Fruit fly (Drosophila melanogaster) whole organism, embryonic: ENCODE results near the gene IscU.

Experiments
- CG11695 ChIP-seq: fragments of 200-800 bp; sonication (Bioruptor generic); IDR thresholded peaks from 3 replicates; pipeline ENCODE4 v1.3.6; 2022; ENCODE audit warnings: missing biosample characterization, missing genetic modification characterization
- CG12236 ChIP-seq: fragments of 200-800 bp; sonication (Bioruptor generic); optimal IDR thresholded peaks from 2 replicates; lab custom pipeline; 2016; ENCODE audit warnings: missing biosample characterization, missing genetic modification characterization
- CG12744 ChIP-seq: fragments of 200-800 bp; sonication (Bioruptor generic); optimal IDR thresholded peaks from 2 replicates; lab custom pipeline; 2016; ENCODE audit warnings: missing biosample characterization, missing genetic modification characterization
- CG1647 ChIP-seq: fragments of 200-800 bp; sonication (Bioruptor generic); optimal IDR thresholded peaks from 3 replicates; lab custom pipeline; 2016; ENCODE audit warnings: missing biosample characterization, missing genetic modification characterization
- CG16779 ChIP-seq: fragments of 200-800 bp; sonication (Bioruptor generic); IDR thresholded peaks from 2 replicates; pipeline ENCODE4 v1.3.6; 2022; ENCODE audit warnings: missing biosample characterization, missing genetic modification characterization
- CG17328 ChIP-seq: fragments of 200-800 bp; sonication (Bioruptor generic); IDR thresholded peaks from 2 replicates; pipeline ENCODE4 v1.3.6; 2022; ENCODE audit warnings: missing biosample characterization, missing genetic modification characterization
- CG17802 ChIP-seq: fragments of 200-800 bp; sonication (Bioruptor generic); optimal IDR thresholded peaks from 2 replicates; lab custom pipeline; 2018; ENCODE audit warnings: missing biosample characterization, mild to moderate bottlenecking, missing genetic modification characterization, moderate library complexity
- CG18011 ChIP-seq: fragments of 200-800 bp; sonication (Bioruptor generic); optimal IDR thresholded peaks from 2 replicates; lab custom pipeline; 2017; ENCODE audit warnings: missing biosample characterization, missing genetic modification characterization, mild to moderate bottlenecking, moderate library complexity, missing genotype
- CG1832 ChIP-seq: fragments of 200-800 bp; sonication (Bioruptor generic); optimal IDR thresholded peaks from 2 replicates; lab custom pipeline; 2017; ENCODE audit warnings: missing biosample characterization, mild to moderate bottlenecking, missing genetic modification characterization, inconsistent platforms
- CG2120 ChIP-seq: fragments of 200-800 bp; sonication (Bioruptor generic); optimal IDR thresholded peaks from 3 replicates; lab custom pipeline; 2016; ENCODE audit warnings: missing biosample characterization, missing genetic modification characterization
- CG2712 ChIP-seq: fragments of 200-800 bp; optimal IDR thresholded peaks from 3 replicates; lab custom pipeline; 2019; ENCODE audit warnings: missing biosample characterization, mild to moderate bottlenecking, missing genetic modification characterization, moderate library complexity
- CG32532 ChIP-seq: fragments of 200-800 bp; sonication (Bioruptor generic); IDR thresholded peaks from 2 replicates; pipeline ENCODE4 v1.3.6; 2022; ENCODE audit warnings: missing biosample characterization, missing genetic modification characterization
- CG3995 ChIP-seq: fragments of 200-800 bp; sonication (Bioruptor generic); optimal IDR thresholded peaks from 3 replicates; lab custom pipeline; 2016; ENCODE audit warnings: missing biosample characterization, missing genetic modification characterization
- CG4707 ChIP-seq: fragments of 200-800 bp; sonication (Bioruptor generic); optimal IDR thresholded peaks from 2 replicates; lab custom pipeline; 2018; ENCODE audit warnings: missing biosample characterization, mild to moderate bottlenecking, missing genetic modification characterization, moderate library complexity
- CG4730 ChIP-seq: fragments of 200-800 bp; sonication (Bioruptor generic); IDR thresholded peaks from 2 replicates; pipeline ENCODE4 v1.3.6; 2022; ENCODE audit warnings: missing biosample characterization, missing genetic modification characterization
- CG7786 ChIP-seq: fragments of 200-800 bp; sonication (Bioruptor generic); optimal IDR thresholded peaks from 2 replicates; lab custom pipeline; 2016; ENCODE audit warnings: missing biosample characterization, missing genetic modification characterization
- CG7839 ChIP-seq: fragments of 200-800 bp; sonication (Bioruptor generic); optimal IDR thresholded peaks from 3 replicates; lab custom pipeline; 2018; ENCODE audit warnings: missing biosample characterization, mild to moderate bottlenecking, missing genetic modification characterization, moderate library complexity
- CG8944 ChIP-seq: fragments of 200-800 bp; sonication (Bioruptor generic); optimal IDR thresholded peaks from 3 replicates; lab custom pipeline; 2016; ENCODE audit warnings: missing biosample characterization, missing genetic modification characterization
- CG9817 ChIP-seq: fragments of 200-800 bp; sonication (Bioruptor generic); optimal IDR thresholded peaks from 2 replicates; lab custom pipeline; 2018; ENCODE audit warnings: missing biosample characterization, mild to moderate bottlenecking, missing genetic modification characterization, moderate library complexity
- CrebB ChIP-seq: fragments of 200-800 bp; sonication (Bioruptor generic); optimal IDR thresholded peaks from 3 replicates; lab custom pipeline; 2018; ENCODE audit warnings: missing biosample characterization, mild to moderate bottlenecking, missing genetic modification characterization
- D19A ChIP-seq: fragments of 200-800 bp; optimal IDR thresholded peaks from 3 replicates; lab custom pipeline; 2019; ENCODE audit warnings: missing biosample characterization, mild to moderate bottlenecking, missing genetic modification characterization, moderate library complexity
- Ets97D ChIP-seq: fragments of 200-800 bp; sonication (Bioruptor generic); optimal IDR thresholded peaks from 3 replicates; lab custom pipeline; 2016; ENCODE audit warnings: missing biosample characterization, missing genetic modification characterization
- HmgD ChIP-seq: fragments of 200-800 bp; sonication (Bioruptor generic); optimal IDR thresholded peaks from 3 replicates; lab custom pipeline; 2016; ENCODE audit warnings: missing biosample characterization, missing genetic modification characterization
- Hr78 ChIP-seq, 2 experiments: fragments of 200-800 bp in 1 of 2; fragments of >200 bp in 1 of 2; sonication (Bioruptor generic) in 1 of 2; optimal IDR thresholded peaks; 2 replicates each; lab custom pipeline; 2017 to 2019; ENCODE audit warnings: missing biosample characterization in 2 of 2, missing genetic modification characterization in 2 of 2, mild to moderate bottlenecking in 1 of 2, moderate library complexity in 1 of 2
- Jarid2 ChIP-seq: fragments of 200-800 bp; sonication (Bioruptor generic); optimal IDR thresholded peaks from 3 replicates; lab custom pipeline; 2017; ENCODE audit warnings: mild to moderate bottlenecking, missing biosample characterization, missing genetic modification reagents, missing genetic modification characterization
- MESR4 ChIP-seq: fragments of 200-800 bp; sonication (Bioruptor generic); optimal IDR thresholded peaks from 2 replicates; lab custom pipeline; 2018; ENCODE audit warnings: missing biosample characterization, mild to moderate bottlenecking, missing genetic modification characterization, moderate library complexity
- Max ChIP-seq: fragments of 200-800 bp; sonication (Bioruptor generic); optimal IDR thresholded peaks from 2 replicates; lab custom pipeline; 2016; ENCODE audit warnings: missing biosample characterization, mild to moderate bottlenecking, missing genetic modification characterization
- Mes4 ChIP-seq: fragments of 200-800 bp; sonication (Bioruptor generic); optimal IDR thresholded peaks from 2 replicates; lab custom pipeline; 2016; ENCODE audit warnings: missing biosample characterization, missing genetic modification characterization
- NfI ChIP-seq: fragments of 200-800 bp; sonication (Bioruptor generic); optimal IDR thresholded peaks from 3 replicates; lab custom pipeline; 2018; ENCODE audit warnings: missing biosample characterization, mild to moderate bottlenecking, missing genetic modification characterization, moderate library complexity
- Oaz ChIP-seq: fragments of 200-800 bp; sonication (Bioruptor generic); IDR thresholded peaks from 2 replicates; pipeline ENCODE4 v1.3.6; 2022; ENCODE audit warnings: missing biosample characterization, missing genetic modification characterization
- Optix ChIP-seq: fragments of 200-800 bp; sonication (Bioruptor generic); IDR thresholded peaks from 3 replicates; pipeline ENCODE4 v1.3.6; 2022; ENCODE audit warnings: missing biosample characterization, missing genetic modification characterization
- Scr ChIP-seq: fragments of 200-800 bp; sonication (Bioruptor generic); IDR thresholded peaks from 2 replicates; pipeline ENCODE4 v1.3.6; 2022; ENCODE audit warnings: missing biosample characterization, missing genetic modification characterization; ENCODE audit not compliant: partially characterized antibody
- Spps ChIP-seq: fragments of 200-800 bp; sonication (Bioruptor generic); optimal IDR thresholded peaks from 2 replicates; lab custom pipeline; 2018; ENCODE audit warnings: missing biosample characterization, mild to moderate bottlenecking, missing genetic modification characterization
- ase ChIP-seq: fragments of 200-800 bp; sonication (Bioruptor generic); IDR thresholded peaks from 3 replicates; pipeline ENCODE4 v1.3.6; 2022; ENCODE audit warnings: missing biosample characterization, missing genetic modification characterization
- croc ChIP-seq: fragments of 200-800 bp; sonication (Bioruptor generic); conservative IDR thresholded peaks from 3 replicates; pipeline ENCODE4 v1.3.6; 2022; ENCODE audit warnings: missing biosample characterization, missing genetic modification characterization
- dmrt11E ChIP-seq: fragments of 200-800 bp; sonication (Bioruptor generic); optimal IDR thresholded peaks from 3 replicates; lab custom pipeline; 2018; ENCODE audit warnings: missing biosample characterization, mild to moderate bottlenecking, missing genetic modification characterization, moderate library complexity
- dmrt99B ChIP-seq: fragments of 200-800 bp; sonication (Bioruptor generic); optimal IDR thresholded peaks from 2 replicates; lab custom pipeline; 2018; ENCODE audit warnings: missing biosample characterization, mild to moderate bottlenecking, missing genetic modification characterization, moderate library complexity
- dysf ChIP-seq: fragments of 200-800 bp; sonication (Bioruptor generic); IDR thresholded peaks from 3 replicates; pipeline ENCODE4 v1.3.6; 2022; ENCODE audit warnings: missing biosample characterization, missing genetic modification characterization
- eyg ChIP-seq: fragments of 200-800 bp; sonication (Bioruptor generic); optimal IDR thresholded peaks from 3 replicates; lab custom pipeline; 2016; ENCODE audit warnings: missing biosample characterization, missing genetic modification characterization
- gem ChIP-seq: fragments of 200-800 bp; sonication (Bioruptor generic); optimal IDR thresholded peaks from 2 replicates; lab custom pipeline; 2019; ENCODE audit warnings: missing biosample characterization, mild to moderate bottlenecking, missing genetic modification characterization, moderate library complexity
- inv ChIP-seq: fragments of 200-800 bp; sonication (Bioruptor generic); IDR thresholded peaks from 2 replicates; pipeline ENCODE4 v1.3.6; 2022; ENCODE audit warnings: missing biosample characterization, missing genetic modification characterization; ENCODE audit not compliant: partially characterized antibody
- jumu ChIP-seq: fragments of 200-800 bp; sonication (Bioruptor generic); optimal IDR thresholded peaks from 3 replicates; lab custom pipeline; 2016; ENCODE audit warnings: missing biosample characterization, missing genetic modification characterization
- luna ChIP-seq: fragments of 200-800 bp; sonication (Bioruptor generic); optimal IDR thresholded peaks from 2 replicates; lab custom pipeline; 2016; ENCODE audit warnings: missing biosample characterization, missing genetic modification characterization
- pan ChIP-seq, 4 experiments: fragments of >200 bp in 3 of 4; fragments of 200-800 bp in 1 of 4; sonication (Bioruptor generic) in 1 of 4; optimal IDR thresholded peaks in 3 of 4; IDR thresholded peaks in 1 of 4; 2 replicates each; pipeline versions ENCODE4 v1.3.6 to Lab custom; 2017 to 2022; ENCODE audit warnings: missing biosample characterization in 2 of 4, missing genetic modification characterization in 2 of 4, mixed read lengths in 1 of 4
- pzg ChIP-seq: fragments of 200-800 bp; sonication (Bioruptor generic); optimal IDR thresholded peaks from 3 replicates; lab custom pipeline; 2018; ENCODE audit warnings: missing biosample characterization, mild to moderate bottlenecking, missing genetic modification characterization, moderate library complexity
- sens ChIP-seq: fragments of 200-800 bp; sonication (Bioruptor generic); peaks from one replicate; lab custom pipeline; 2016; ENCODE audit warnings: missing biosample characterization, missing genetic modification characterization
- sisA ChIP-seq: fragments of 200-800 bp; sonication (Bioruptor generic); IDR thresholded peaks from 2 replicates; pipeline ENCODE4 v1.3.6; 2022; ENCODE audit warnings: missing biosample characterization, missing genetic modification characterization
- usp ChIP-seq: fragments of >200 bp; optimal IDR thresholded peaks from 2 replicates; lab custom pipeline; 2017; ENCODE audit warnings: missing biosample characterization, missing genetic modification characterization
- vnd ChIP-seq: fragments of 200-800 bp; sonication (Bioruptor generic); IDR thresholded peaks from 3 replicates; pipeline ENCODE4 v1.3.6; 2022; ENCODE audit warnings: missing biosample characterization, missing genetic modification characterization; ENCODE audit not compliant: partially characterized antibody

The IscU gene

DNA sequence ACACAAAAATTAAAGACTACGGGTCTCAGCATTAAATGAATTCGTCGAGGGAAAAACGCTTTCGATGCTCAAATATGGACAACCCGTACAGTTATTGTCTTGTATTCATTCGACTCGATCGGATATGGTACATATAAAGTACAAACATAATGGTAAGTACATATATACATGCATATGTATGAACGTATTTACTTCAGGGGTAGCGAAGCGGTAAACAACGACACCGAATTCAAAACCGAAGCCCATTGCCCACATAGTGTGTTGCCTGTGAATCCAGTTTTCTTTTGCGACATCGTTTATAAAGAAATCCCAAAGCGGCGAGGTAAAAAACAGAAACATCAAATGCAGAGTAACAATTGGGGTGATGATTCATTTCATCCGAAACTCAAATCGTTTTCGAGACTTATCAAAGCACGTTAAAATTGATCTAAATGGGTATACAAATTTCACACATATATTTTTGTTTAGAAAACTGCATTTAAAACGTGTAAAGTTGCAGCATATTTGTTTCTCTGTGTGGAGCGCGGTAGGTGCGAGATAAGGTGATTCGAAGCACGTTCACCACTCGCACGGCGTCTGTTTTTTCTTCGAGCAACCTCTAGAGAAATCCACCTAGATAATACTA lies 11.5 kb downstream of the IscU start (continued):
- TF ChIP-seq jumu (GFP tag; lab: Kevin White, UChicago) (peak; percentile 12), CG12744 (GFP tag; lab: Kevin White, UChicago) (no peak), Spps (tag; lab: Kevin White, UChicago) (peak; percentile 42), sens (GFP tag; lab: Kevin White, UChicago) (peak; percentile 92), CG8944 (GFP tag; lab: Kevin White, UChicago) (peak; percentile 31), dysf (GFP tag; lab: Robert Waterston, UW) (peak; percentile 70; the same call in 2 of the 3 replicates), pzg (no peak), eyg (no peak), CG32532 (GFP tag; lab: Robert Waterston, UW) (peak; percentile 67), luna (GFP tag; lab: Kevin White, UChicago) (no peak), dmrt99B (tag; lab: Kevin White, UChicago) (peak; percentile 69), inv (no peak), Optix (GFP tag; lab: Robert Waterston, UW) (no peak), CG16779 (no peak), MESR4 (no peak), CrebB (tag; lab: Kevin White, UChicago) (no peak), Scr (GFP tag; lab: Robert Waterston, UW) (no peak), CG1647 (GFP tag; lab: Kevin White, UChicago) (peak; percentile 18), Jarid2 (GFP tag; lab: Kevin White, UChicago) (no peak), HmgD (GFP tag; lab: Kevin White, UChicago) (peak; percentile 31), CG17328 (GFP tag; lab: Robert Waterston, UW) (no peak), usp (GFP tag; lab: Kevin White, UChicago) (no peak), CG4707 (GFP tag; lab: Kevin White, UChicago) (peak; percentile 51), Mes4 (no peak), D19A (tag; lab: Kevin White, UChicago) (peak; percentile 31), Oaz (0 out of 2 replicates have a peak, but pooled peaks have one; percentile 47), dmrt11E (tag; lab: Kevin White, UChicago) (peak; percentile 36), CG12236 (GFP tag; lab: Kevin White, UChicago) (no peak), CG7786 (peak; percentile 36), sisA (GFP tag; lab: Robert Waterston, UW) (peak; percentile 61), Ets97D (GFP tag; lab: Kevin White, UChicago) (no peak), ase (GFP tag; lab: Robert Waterston, UW) (peak; percentile 56; the same call in 1 of the 3 replicates), CG3995 (GFP tag; lab: Kevin White, UChicago) (no peak), vnd (GFP tag; lab: Robert Waterston, UW) (no peak), croc (peak; percentile 27; the same call in 1 of the 3 replicates), gem (tag; lab: Kevin White, UChicago) (peak; percentile 66), NfI (GFP tag; lab: Kevin White, UChicago) (peak; percentile 15), CG7839 (tag; lab: Kevin White, UChicago) (peak; percentile 53), CG1832 (GFP tag; lab: Kevin White, UChicago) (no peak), CG18011 (peak; percentile 16), CG2712 (tag; lab: Kevin White, UChicago) (peak; percentile 44), CG2120 (GFP tag; lab: Kevin White, UChicago) (peak; percentile 31), CG17802 (tag; lab: Kevin White, UChicago) (no peak), CG9817 (tag; lab: Kevin White, UChicago) (no peak), pan (optimal IDR thresholded peaks at IDR 0.05; lab: Kevin White, UChicago) (no peak), pan (GFP tag; optimal IDR thresholded peaks at IDR 0.05 in 1 of 2, IDR thresholded peaks at IDR 0.05 in 1 of 2) (peak in 1 of 2 experiments; percentile 67), Max (GFP tag; lab: Kevin White, UChicago) (peak; percentile 31), CG11695 (GFP tag; lab: Robert Waterston, UW) (no peak; the same call in 2 of the 3 replicates), Hr78 (GFP tag; optimal IDR thresholded peaks at IDR 0.05; lab: Kevin White, UChicago) (peak in 1 of 2 experiments; percentile 36), CG4730 (0 out of 2 replicates have a peak, but pooled peaks have one; percentile 28)
